Worm (Caenorhabditis elegans) whole organism, L1 larva: ENCODE results near the gene nta-1.

Experiments used
- ets-5 ChIP-seq: fragments of 200-800 bp; sonication (Bioruptor generic); IDR thresholded peaks from 2 replicates; pipeline ENCODE4 v1.3.6; 2022; ENCODE audit warnings: missing genetic modification characterization, missing compliant biosample characterization
- swsn-7 ChIP-seq: sonication (generic microtip); optimal IDR thresholded peaks from 2 replicates; lab custom pipeline; 2016; ENCODE audit warnings: missing genetic modification characterization, missing compliant biosample characterization

nta-1 gene

ce11 chrII:3694664-3695063, 49.0 kb downstream of the nta-1 start, which contains the start of gene srx-102:
Gene srx-102, minus strand, starts transcription at chrII:3694764.
- no peak for TF ChIP-seq swsn-7 (tag; lab: Kevin White, UChicago)
- TF ChIP-seq ets-5 (GFP tag; lab: Robert Waterston, UW): no peak
- TF ChIP-seq, all 84 proteins: peak for 0
